Worm (Caenorhabditis elegans): ENCODE measurements around the gene Y56A3A.2.

DNA sequence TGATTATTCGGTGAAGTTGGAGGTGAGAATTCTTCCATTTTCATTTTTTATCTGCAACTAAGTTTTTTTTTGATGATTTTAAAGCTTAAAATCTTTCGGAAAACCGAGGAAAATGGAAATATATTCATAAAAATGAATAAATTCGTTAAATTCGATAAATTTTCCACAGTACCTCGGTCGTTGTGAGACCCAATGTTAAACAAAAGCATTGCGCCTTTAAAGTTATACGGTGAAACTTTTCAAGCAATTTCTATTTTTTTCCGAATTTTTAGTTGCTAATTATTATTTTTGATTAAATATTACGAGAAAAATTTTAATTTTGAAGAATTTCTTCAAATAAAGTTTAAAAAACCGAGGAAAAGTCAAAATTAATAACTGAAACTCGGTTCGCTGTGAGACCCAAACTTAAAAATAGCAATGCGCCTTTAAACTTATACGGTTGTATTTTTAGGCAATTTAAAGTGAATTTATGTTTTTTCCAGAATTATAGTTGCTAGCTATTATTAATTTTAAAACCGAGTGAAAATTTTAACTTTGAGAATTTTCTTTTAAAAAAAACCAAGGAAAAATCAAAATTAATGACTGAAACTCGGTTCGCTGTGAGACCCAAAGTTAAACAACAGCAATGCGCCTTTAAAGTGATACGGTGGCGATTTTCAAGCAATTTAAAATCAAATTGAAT is 7.3 kb upstream of the Y56A3A.2 start, which contains the start of gene taf-12:
- TF ChIP-seq ref-1 (GFP tag; conservative IDR thresholded peaks at IDR 0.05) = no peak
- no peak for TF ChIP-seq ztf-29 (GFP tag; IDR thresholded peaks at IDR 0.05)
- no peak for TF ChIP-seq T22C8.4 (GFP tag; IDR thresholded peaks at IDR 0.05)
- TF ChIP-seq klf-2 (GFP tag; conservative IDR thresholded peaks at IDR 0.05) = no peak
- TF ChIP-seq ztf-23 (GFP tag; IDR thresholded peaks at IDR 0.05) = no peak
- no peak for TF ChIP-seq flt-1 (GFP tag; IDR thresholded peaks at IDR 0.05)
- no peak for TF ChIP-seq cog-1 (tag; optimal IDR thresholded peaks at IDR 0.05)
- TF ChIP-seq med-1 (GFP tag; optimal IDR thresholded peaks at IDR 0.05; ENCODE audit: insufficient read depth) = no peak
